Fruit fly (Drosophila melanogaster) whole organism, pupa: Measurements from ENCODE around the gene sNPF.

Experiments used
- CG10348 ChIP-seq: fragments of 200-800 bp; sonication (Bioruptor generic); IDR thresholded peaks from 2 replicates; pipeline ENCODE4 v1.3.6; 2022; ENCODE audit warnings: missing biosample characterization, missing genetic modification characterization
- CG13204 ChIP-seq: fragments of 200-800 bp; sonication (Bioruptor generic); optimal IDR thresholded peaks from 2 replicates; lab custom pipeline; 2018; ENCODE audit warnings: missing biosample characterization, mild to moderate bottlenecking, missing genetic modification characterization, moderate library complexity
- CG14655 ChIP-seq: fragments of 200-800 bp; sonication (Bioruptor generic); optimal IDR thresholded peaks from 3 replicates; lab custom pipeline; 2017; ENCODE audit warnings: mild to moderate bottlenecking, missing biosample characterization, missing genetic modification reagents, missing genetic modification characterization
- CG15710 ChIP-seq: fragments of 200-800 bp; sonication (Bioruptor generic); optimal IDR thresholded peaks from 2 replicates; lab custom pipeline; 2018; ENCODE audit warnings: missing biosample characterization, mild to moderate bottlenecking, missing genetic modification characterization, moderate library complexity
- CG32121 ChIP-seq: fragments of 200-800 bp; sonication (Bioruptor generic); IDR thresholded peaks from 2 replicates; pipeline ENCODE4 v1.3.6; 2022; ENCODE audit warnings: missing biosample characterization, missing genetic modification characterization
- CG34367 ChIP-seq: fragments of 200-800 bp; sonication (Bioruptor generic); optimal IDR thresholded peaks from 2 replicates; lab custom pipeline; 2018; ENCODE audit warnings: missing biosample characterization, mild to moderate bottlenecking, missing genetic modification characterization
- CG9948 ChIP-seq: fragments of 200-800 bp; sonication (Bioruptor generic); optimal IDR thresholded peaks from 2 replicates; lab custom pipeline; 2018; ENCODE audit warnings: missing biosample characterization, mild to moderate bottlenecking, missing genetic modification characterization, moderate library complexity
- EcR ChIP-seq: fragments of 200-800 bp; sonication (Bioruptor generic); optimal IDR thresholded peaks from 3 replicates; lab custom pipeline; 2019; ENCODE audit warnings: missing biosample characterization, missing genetic modification characterization, mild to moderate bottlenecking, moderate library complexity, missing genetic modification reagents
- Ets98B ChIP-seq: fragments of 200-800 bp; sonication (Bioruptor generic); IDR thresholded peaks from 2 replicates; pipeline ENCODE4 v1.3.6; 2022; ENCODE audit warnings: missing biosample characterization, missing genetic modification characterization
- Pif1A ChIP-seq: fragments of 200-800 bp; sonication (Bioruptor generic); optimal IDR thresholded peaks from 3 replicates; lab custom pipeline; 2016; ENCODE audit warnings: missing biosample characterization, missing genetic modification characterization
- Pif1B ChIP-seq: fragments of 200-800 bp; sonication (Bioruptor generic); optimal IDR thresholded peaks from 3 replicates; lab custom pipeline; 2016; ENCODE audit warnings: missing biosample characterization, missing genetic modification characterization

DNA sequence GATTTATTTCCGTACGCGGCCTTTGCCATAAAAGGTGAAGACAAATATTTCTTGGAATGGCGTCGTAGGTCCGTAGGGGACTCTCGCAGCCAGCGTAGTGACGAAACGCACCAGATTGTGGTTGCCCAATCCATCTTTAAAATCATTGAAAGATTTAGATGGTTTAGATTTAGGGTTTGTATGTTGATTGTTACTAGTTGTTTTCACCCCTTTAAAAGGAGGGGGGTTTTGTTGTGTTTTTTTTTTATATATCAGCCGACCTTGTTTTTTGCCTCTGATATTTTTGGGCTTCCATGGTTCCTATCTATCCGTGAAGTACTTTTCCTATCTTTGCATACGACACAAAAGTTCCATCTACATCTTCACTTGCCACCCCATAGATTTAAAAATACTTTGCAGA lies 51.2 kb downstream of the sNPF start:
- no peak for TF ChIP-seq Pif1B (GFP tag; lab: Kevin White, UChicago)
- no peak for TF ChIP-seq CG9948 (tag; lab: Kevin White, UChicago)
- TF ChIP-seq Ets98B (GFP tag; lab: Robert Waterston, UW) = no peak
- TF ChIP-seq CG32121 (GFP tag; lab: Robert Waterston, UW) = no peak
- no peak for TF ChIP-seq EcR (GFP tag; lab: Kevin White, UChicago)
- no peak for TF ChIP-seq CG14655
- no peak for TF ChIP-seq CG34367 (tag; lab: Kevin White, UChicago)
- TF ChIP-seq Pif1A (GFP tag; lab: Kevin White, UChicago) = peak; percentile 11
- no peak for TF ChIP-seq CG13204
- no peak for TF ChIP-seq CG10348 (GFP tag; lab: Robert Waterston, UW)
- no peak for TF ChIP-seq CG15710 (tag; lab: Kevin White, UChicago)
